Fruit fly (Drosophila melanogaster) whole organism, adult: ENCODE measurements around the gene Pgm1.

Experiments used
- CG14711 ChIP-seq: fragments of 200-800 bp; sonication (Bioruptor generic); optimal IDR thresholded peaks from 2 replicates; lab custom pipeline; 2018; ENCODE audit warnings: missing biosample characterization, mild to moderate bottlenecking, missing genetic modification characterization, moderate library complexity
- CG1620 ChIP-seq: fragments of 200-800 bp; sonication (Bioruptor generic); optimal IDR thresholded peaks from 2 replicates; lab custom pipeline; 2016; ENCODE audit warnings: missing biosample characterization, missing genetic modification characterization
- CG7045 ChIP-seq: fragments of 200-800 bp; sonication (Bioruptor generic); optimal IDR thresholded peaks from 2 replicates; lab custom pipeline; 2017; ENCODE audit warnings: missing biosample characterization, mild to moderate bottlenecking, missing genetic modification characterization
- cnc ChIP-seq, 2 experiments: fragments of >200 bp; optimal IDR thresholded peaks; 2 replicates each; lab custom pipeline; 2017
- ovo ChIP-seq: fragments of 200-800 bp; sonication (Bioruptor generic); optimal IDR thresholded peaks from 2 replicates; lab custom pipeline; 2016; ENCODE audit warnings: missing biosample characterization, missing genetic modification characterization
- toe ChIP-seq: fragments of 200-800 bp; sonication (Bioruptor generic); optimal IDR thresholded peaks from 2 replicates; lab custom pipeline; 2016; ENCODE audit warnings: missing biosample characterization, missing genetic modification characterization

DNA sequence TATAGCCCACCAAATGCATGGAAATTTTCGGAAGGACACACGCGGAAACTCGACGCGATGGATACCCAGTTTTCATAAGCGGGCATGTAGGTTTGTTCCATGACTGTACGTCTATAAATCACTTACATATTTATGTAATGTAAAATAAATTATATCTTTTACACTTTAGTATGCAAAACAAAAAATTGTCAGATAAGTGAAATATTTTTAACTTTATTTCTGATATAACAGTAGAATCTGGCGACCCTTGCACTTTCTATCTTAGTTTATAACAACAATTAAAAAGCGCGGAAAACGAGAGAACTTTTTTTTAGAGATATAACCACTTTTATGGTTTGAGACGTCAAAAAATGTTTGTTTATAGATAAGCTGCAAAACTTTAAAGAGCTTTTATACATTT is 49.4 kb upstream of the Pgm1 start:
- TF ChIP-seq CG1620 (GFP tag; lab: Kevin White, UChicago) = no peak
- TF ChIP-seq cnc (optimal IDR thresholded peaks at IDR 0.05; lab: Kevin White, UChicago) = no peak
- TF ChIP-seq toe = no peak
- no peak for TF ChIP-seq CG7045
- TF ChIP-seq CG14711 = no peak
- TF ChIP-seq ovo (GFP tag; lab: Kevin White, UChicago) = no peak
